Worm (Caenorhabditis elegans) whole organism, L3 larva: Measurements from ENCODE around the gene dhc-4.

Experiments
- ceh-82 ChIP-seq: fragments of 150-350 bp; optimal IDR thresholded peaks from 2 replicates; lab custom pipeline; 2014; ENCODE audit warnings: missing biosample characterization, missing genetic modification characterization
- ztf-11 ChIP-seq: fragments of 150-350 bp; optimal IDR thresholded peaks from 2 replicates; lab custom pipeline; 2014; ENCODE audit warnings: missing biosample characterization, missing genetic modification characterization

DNA sequence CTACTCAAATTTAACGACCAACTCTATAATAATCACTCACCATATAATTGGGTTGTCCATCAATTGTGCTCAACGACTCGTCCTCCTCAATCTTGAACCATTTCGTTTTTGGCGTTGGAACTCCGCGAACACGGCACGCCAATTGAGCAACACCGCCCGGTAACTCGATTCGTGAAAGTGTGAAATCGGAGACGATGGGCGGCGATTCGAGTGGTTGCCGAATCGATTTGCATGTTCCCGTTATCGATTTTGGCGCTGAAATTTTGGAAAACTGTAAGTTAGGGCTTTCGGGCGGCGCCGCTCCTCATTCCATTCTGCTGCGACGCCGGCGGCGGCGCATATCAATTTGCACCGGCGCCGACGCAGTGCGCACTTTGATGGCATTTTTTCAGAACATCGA is 18.0 kb upstream of the dhc-4 start:
- TF ChIP-seq ceh-82 (tag; lab: Kevin White, UChicago) (no peak), ztf-11 (tag; lab: Kevin White, UChicago) (no peak)
